Worm (Caenorhabditis elegans) whole organism, L1 larva: Measurements from ENCODE around the gene clc-7.

Experiments
- C04F5.9 ChIP-seq: sonication (generic microtip); optimal IDR thresholded peaks from 2 replicates; lab custom pipeline; 2016; ENCODE audit warnings: missing genetic modification characterization, missing compliant biosample characterization
- C16A3.4 ChIP-seq: fragments of 150-350 bp; optimal IDR thresholded peaks from 2 replicates; lab custom pipeline; 2014; ENCODE audit warnings: missing biosample characterization, missing genetic modification characterization
- F16B12.6 ChIP-seq: fragments of 150-350 bp; optimal IDR thresholded peaks from 2 replicates; lab custom pipeline; 2014; ENCODE audit warnings: missing biosample characterization, missing genetic modification characterization
- ama-1 ChIP-seq: fragments of 150-350 bp; optimal IDR thresholded peaks from 2 replicates; lab custom pipeline; 2014
- blmp-1 ChIP-seq: fragments of 150-350 bp; optimal IDR thresholded peaks from 2 replicates; lab custom pipeline; 2014; ENCODE audit warnings: missing biosample characterization, missing genetic modification characterization
- ceh-90 ChIP-seq: sonication (generic microtip); optimal IDR thresholded peaks from 2 replicates; lab custom pipeline; 2016; ENCODE audit warnings: missing genetic modification characterization, missing compliant biosample characterization
- ces-1 ChIP-seq: fragments of 150-350 bp; optimal IDR thresholded peaks from 2 replicates; lab custom pipeline; 2014; ENCODE audit warnings: missing biosample characterization, missing genetic modification reagents, missing genetic modification characterization
- efl-1 ChIP-seq, 4 experiments: fragments of 150-350 bp; optimal IDR thresholded peaks in 3 of 4; peaks in 1 of 4; 1 replicate in 1 of 4; 2 replicates in 3 of 4; lab custom pipeline; 2014; ENCODE audit warnings: missing biosample characterization in 2 of 4, missing genetic modification characterization in 2 of 4, missing genetic modification reagents in 2 of 4
- efl-3 ChIP-seq: fragments of 200-800 bp; sonication (Bioruptor generic); optimal IDR thresholded peaks from 2 replicates; lab custom pipeline; 2018; ENCODE audit warnings: mild to moderate bottlenecking, missing genetic modification characterization, missing compliant biosample characterization
- elt-2 ChIP-seq: sonication (generic microtip); optimal IDR thresholded peaks from 2 replicates; lab custom pipeline; 2016; ENCODE audit warnings: missing genetic modification characterization, mild to moderate bottlenecking, inconsistent platforms, missing compliant biosample characterization, missing genetic modification reagents
- elt-3 ChIP-seq, 6 experiments: fragments of 150-350 bp in 1 of 6; sonication (generic microtip); optimal IDR thresholded peaks; 2 replicates each; lab custom pipeline; 2017 to 2018; ENCODE audit warnings: missing biosample characterization in 6 of 6, missing genetic modification characterization in 6 of 6, inconsistent platforms in 1 of 6
- fos-1 ChIP-seq: fragments of 150-350 bp; optimal IDR thresholded peaks from 2 replicates; lab custom pipeline; 2014; ENCODE audit warnings: missing biosample characterization, missing genetic modification characterization
- hlh-17 ChIP-seq: fragments of 200-800 bp; sonication (Bioruptor generic); optimal IDR thresholded peaks from 2 replicates; lab custom pipeline; 2018; ENCODE audit warnings: missing genetic modification characterization, mild to moderate bottlenecking, missing compliant biosample characterization, moderate library complexity, borderline replicate concordance
- jun-1 ChIP-seq: fragments of 150-350 bp; optimal IDR thresholded peaks from 2 replicates; lab custom pipeline; 2014; ENCODE audit warnings: missing biosample characterization, missing genetic modification reagents, missing genetic modification characterization
- lin-13 ChIP-seq: fragments of 150-350 bp; optimal IDR thresholded peaks from 2 replicates; lab custom pipeline; 2014; ENCODE audit warnings: missing biosample characterization, missing genetic modification reagents, missing genetic modification characterization
- lin-14 ChIP-seq: fragments of 200-800 bp; sonication (Bioruptor generic); optimal IDR thresholded peaks from 2 replicates; lab custom pipeline; 2018; ENCODE audit warnings: mild to moderate bottlenecking, missing genetic modification characterization, moderate library complexity, missing compliant biosample characterization
- lin-15B ChIP-seq: fragments of 150-350 bp; sonication (generic microtip); optimal IDR thresholded peaks from 3 replicates; lab custom pipeline; 2014; ENCODE audit warnings: missing biosample characterization, missing genetic modification characterization
- lin-35 ChIP-seq, 2 experiments: fragments of 150-350 bp; optimal IDR thresholded peaks; 2 replicates each; lab custom pipeline; 2014; ENCODE audit warnings: missing biosample characterization in 2 of 2, missing genetic modification characterization in 2 of 2, missing genetic modification reagents in 2 of 2
- lsy-2 ChIP-seq, 2 experiments: fragments of 150-350 bp; optimal IDR thresholded peaks; 2 replicates each; lab custom pipeline; 2014; ENCODE audit warnings: missing biosample characterization in 2 of 2, missing genetic modification characterization in 2 of 2
- mdl-1 ChIP-seq, 2 experiments: fragments of 150-350 bp; optimal IDR thresholded peaks; 2 replicates each; lab custom pipeline; 2014 to 2017; ENCODE audit warnings: missing biosample characterization in 2 of 2, missing genetic modification characterization in 2 of 2, inconsistent platforms in 1 of 2
- mef-2 ChIP-seq: fragments of 150-350 bp; optimal IDR thresholded peaks from 2 replicates; lab custom pipeline; 2014; ENCODE audit warnings: missing biosample characterization, missing genetic modification characterization
- nhr-20 ChIP-seq: sonication (generic microtip); optimal IDR thresholded peaks from 2 replicates; lab custom pipeline; 2016; ENCODE audit warnings: mild to moderate bottlenecking, missing genetic modification characterization, missing compliant biosample characterization
- nhr-47 ChIP-seq: sonication (generic microtip); optimal IDR thresholded peaks from 2 replicates; lab custom pipeline; 2016; ENCODE audit warnings: mild to moderate bottlenecking, missing genetic modification characterization, moderate library complexity, missing compliant biosample characterization
- nhr-71 ChIP-seq: sonication (generic microtip); optimal IDR thresholded peaks from 2 replicates; lab custom pipeline; 2016; ENCODE audit warnings: mild to moderate bottlenecking, missing genetic modification characterization, moderate library complexity, missing compliant biosample characterization
- nhr-77 ChIP-seq: fragments of 150-350 bp; optimal IDR thresholded peaks from 2 replicates; lab custom pipeline; 2014; ENCODE audit warnings: missing biosample characterization, missing genetic modification characterization
- nhr-85 ChIP-seq: sonication (generic microtip); peaks from one replicate; lab custom pipeline; 2016; ENCODE audit warnings: missing genetic modification characterization, inconsistent platforms, missing compliant biosample characterization
- rnt-1 ChIP-seq: sonication (generic microtip); optimal IDR thresholded peaks from 2 replicates; lab custom pipeline; 2016; ENCODE audit warnings: mild to moderate bottlenecking, missing genetic modification characterization, moderate library complexity, missing compliant biosample characterization
- skn-1 ChIP-seq: fragments of 150-350 bp; optimal IDR thresholded peaks from 2 replicates; lab custom pipeline; 2014; ENCODE audit warnings: missing biosample characterization, missing genetic modification characterization
- sptf-1 ChIP-seq: fragments of 150-350 bp; optimal IDR thresholded peaks from 2 replicates; lab custom pipeline; 2014; ENCODE audit warnings: missing biosample characterization, missing genetic modification characterization
- swsn-7 ChIP-seq: sonication (generic microtip); optimal IDR thresholded peaks from 2 replicates; lab custom pipeline; 2016; ENCODE audit warnings: missing genetic modification characterization, missing compliant biosample characterization
- tlp-1 ChIP-seq: fragments of 150-350 bp; optimal IDR thresholded peaks from 2 replicates; lab custom pipeline; 2014; ENCODE audit warnings: missing biosample characterization, missing genetic modification characterization
- unc-86 ChIP-seq: sonication (generic microtip); optimal IDR thresholded peaks from 2 replicates; lab custom pipeline; 2016; ENCODE audit warnings: missing genetic modification characterization, missing compliant biosample characterization
- ztf-4 ChIP-seq: fragments of 150-350 bp; optimal IDR thresholded peaks from 2 replicates; lab custom pipeline; 2014; ENCODE audit warnings: missing biosample characterization, missing genetic modification characterization

The clc-7 gene

DNA sequence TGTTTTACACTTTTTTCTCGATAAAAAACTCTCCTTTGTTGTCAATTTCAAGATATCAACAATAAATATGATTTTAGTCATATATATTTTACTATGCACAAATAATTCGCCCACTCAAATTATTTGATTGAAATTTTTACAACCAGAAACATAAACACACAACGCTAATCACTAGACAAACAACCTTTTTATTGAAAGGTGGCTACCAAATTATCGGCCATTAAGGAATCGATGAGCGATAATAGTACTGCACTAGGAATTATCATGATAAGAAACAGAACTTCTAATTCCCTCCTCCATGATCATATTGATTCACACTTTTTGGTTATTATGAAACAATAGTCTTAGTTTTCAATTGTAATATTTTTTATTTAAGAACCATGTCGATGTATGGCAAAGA is 41.2 kb downstream of the clc-7 start, which contains the start of gene C42D8.1:
C42D8.1 (plus strand) TSS at position 377 of the 400 bp plus-strand sequence.
- TF ChIP-seq elt-2 (tag; lab: Kevin White, UChicago) = peak; percentile 81
- TF ChIP-seq blmp-1 (tag; lab: Kevin White, UChicago) = no peak

DNA sequence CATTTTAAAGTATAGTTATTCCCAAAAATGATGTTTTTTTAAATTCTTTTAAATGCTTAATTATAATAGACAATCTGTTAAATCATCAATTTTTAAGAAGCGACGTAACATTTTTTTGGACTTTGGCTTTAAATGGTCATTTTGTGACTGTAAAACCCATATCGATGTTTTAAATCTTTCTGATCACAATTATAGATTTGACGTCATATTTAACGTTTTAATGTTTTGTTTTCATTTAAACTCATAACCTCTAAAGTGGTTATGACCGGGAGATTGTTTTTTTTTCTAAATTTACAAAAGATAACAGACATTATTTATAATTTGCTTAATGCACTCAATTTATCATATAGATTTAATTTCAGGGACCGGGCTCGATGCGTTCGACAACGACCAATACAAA is 44.0 kb downstream of the clc-7 start:
- no peak for TF ChIP-seq efl-3 (GFP tag; lab: Kevin White, UChicago)
- TF ChIP-seq swsn-7 (tag; lab: Kevin White, UChicago) = no peak
- TF ChIP-seq lin-35 (GFP tag; optimal IDR thresholded peaks at IDR 0.05; lab: Kevin White, UChicago) = no peak
- TF ChIP-seq ces-1 = no peak
- no peak for TF ChIP-seq tlp-1 (tag; lab: Kevin White, UChicago)
- TF ChIP-seq rnt-1 (tag; lab: Kevin White, UChicago) = no peak
- no peak for TF ChIP-seq lin-15B (tag; lab: Kevin White, UChicago)
- TF ChIP-seq fos-1 (tag; lab: Kevin White, UChicago) = no peak
- TF ChIP-seq ceh-90 (tag; lab: Kevin White, UChicago) = no peak
- TF ChIP-seq skn-1 = no peak
- TF ChIP-seq F16B12.6 (tag; lab: Kevin White, UChicago) = no peak
- TF ChIP-seq ama-1 (lab: Kevin White, UChicago) = no peak
- no peak for TF ChIP-seq lin-14 (GFP tag; lab: Kevin White, UChicago)
- no peak for TF ChIP-seq unc-86 (tag; lab: Kevin White, UChicago)
- TF ChIP-seq lin-13 (GFP tag; lab: Kevin White, UChicago) = no peak
- TF ChIP-seq C16A3.4 (tag; lab: Kevin White, UChicago) = no peak
- TF ChIP-seq nhr-77 (tag; lab: Kevin White, UChicago) = no peak
- TF ChIP-seq nhr-71 (tag; lab: Kevin White, UChicago) = no peak
- TF ChIP-seq mef-2 (tag; lab: Kevin White, UChicago) = no peak

DNA sequence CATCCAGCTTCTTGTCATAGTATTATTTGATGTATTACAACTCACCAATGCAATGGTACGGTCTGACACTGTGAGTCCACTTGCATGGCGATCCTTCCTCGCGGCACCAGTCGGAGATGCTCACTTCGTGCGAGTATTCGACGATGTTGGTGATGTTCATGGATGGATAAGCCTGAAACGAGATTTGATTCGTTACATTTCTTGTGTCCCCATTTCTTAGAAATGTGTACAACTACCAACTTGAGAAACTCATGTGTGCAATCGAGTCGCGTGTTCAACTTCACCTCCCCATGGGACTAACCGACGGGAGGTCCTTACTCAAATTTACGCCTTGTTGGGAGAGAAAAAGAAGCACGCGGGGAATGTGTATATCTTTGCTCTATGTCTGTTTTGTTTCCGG is 47.6 kb downstream of the clc-7 start:
- TF ChIP-seq mdl-1 (tag; optimal IDR thresholded peaks at IDR 0.05; lab: Kevin White, UChicago) (no peak), nhr-20 (no peak), C04F5.9 (tag; lab: Kevin White, UChicago) (no peak), lin-14 (GFP tag; lab: Kevin White, UChicago) (peak; percentile 44), mef-2 (tag; lab: Kevin White, UChicago) (no peak), jun-1 (tag; lab: Kevin White, UChicago) (no peak), hlh-17 (GFP tag; lab: Kevin White, UChicago) (no peak)
- TF ChIP-seq, all 84 proteins: peak for 1

DNA sequence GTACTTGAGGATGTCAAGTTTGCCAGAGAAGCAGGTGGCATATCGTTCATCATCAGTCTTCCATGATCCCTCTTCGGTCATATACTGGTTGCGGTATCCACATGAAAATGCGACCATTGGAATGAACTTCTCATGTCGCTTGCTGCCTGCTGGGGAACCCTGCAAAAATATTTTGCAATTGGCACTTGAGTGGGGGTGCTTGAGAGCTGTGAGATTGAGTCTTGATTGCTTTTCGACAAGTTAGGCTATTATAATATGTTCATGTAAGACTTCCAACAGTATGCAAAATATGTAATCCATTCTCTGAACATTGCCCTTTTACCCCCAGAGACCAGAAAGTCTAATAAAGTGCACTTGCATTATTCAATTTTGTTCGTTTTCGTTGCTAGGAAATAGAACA is 48.3 kb downstream of the clc-7 start:
- TF ChIP-seq ztf-4 (tag; lab: Kevin White, UChicago) (no peak), nhr-85 (peak; percentile 64)

DNA sequence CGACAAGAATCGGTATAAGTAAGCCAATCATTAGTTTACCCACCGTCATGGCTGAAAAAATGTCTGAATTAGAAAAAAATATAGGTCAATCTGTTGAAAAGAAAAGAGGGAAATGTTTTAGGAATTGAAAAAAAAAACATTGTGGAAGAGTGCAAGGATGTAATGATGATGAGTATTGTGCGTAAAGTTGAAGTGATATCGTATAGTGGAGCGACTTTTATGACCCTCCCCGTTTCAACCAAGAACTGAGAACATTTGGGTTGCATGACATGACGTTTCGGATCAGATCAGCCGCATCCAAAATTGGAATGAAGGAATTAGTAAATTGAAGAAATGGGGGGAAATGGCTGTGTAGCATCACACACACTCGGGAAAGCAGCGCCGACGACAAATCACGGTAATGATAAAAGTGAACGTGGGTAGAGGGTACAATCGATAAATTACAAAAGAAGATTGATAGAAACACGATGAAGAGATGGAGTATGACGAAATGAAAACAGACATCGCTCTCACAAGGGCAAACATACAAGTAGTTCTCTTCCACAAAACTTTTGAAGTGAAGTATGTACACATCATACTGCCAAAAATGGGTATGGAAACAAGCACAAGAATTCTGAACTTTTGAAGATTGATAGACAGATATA is 49.0 kb downstream of the clc-7 start, which contains the start of gene apl-1:
apl-1 (minus strand) TSS at position 51 of the 644 bp plus-strand sequence.
- peak in 1 of 2 experiments; percentile 22 for TF ChIP-seq lin-35 (GFP tag; optimal IDR thresholded peaks at IDR 0.05; lab: Kevin White, UChicago)
- TF ChIP-seq blmp-1 (tag; lab: Kevin White, UChicago) = peak; percentile 89
- TF ChIP-seq elt-3 (tag; optimal IDR thresholded peaks at IDR 0.05; lab: Kevin White, UChicago) = peak in 1 of 6 experiments; percentile 58
- no peak for TF ChIP-seq sptf-1 (tag; lab: Kevin White, UChicago)
- TF ChIP-seq efl-1 (optimal IDR thresholded peaks at IDR 0.05; lab: Kevin White, UChicago) = no peak
- TF ChIP-seq efl-1 (GFP tag; optimal IDR thresholded peaks at IDR 0.05 in 1 of 2; lab: Kevin White, UChicago) = peak in 1 of 2 experiments; percentile 43
- TF ChIP-seq nhr-47 (tag; lab: Kevin White, UChicago) = no peak
- no peak for TF ChIP-seq lin-14 (GFP tag; lab: Kevin White, UChicago)
- TF ChIP-seq mdl-1 (tag; optimal IDR thresholded peaks at IDR 0.05; lab: Kevin White, UChicago) = peak in 1 of 2 experiments; percentile 31
- TF ChIP-seq lsy-2 (tag; optimal IDR thresholded peaks at IDR 0.05; lab: Kevin White, UChicago) = peak in 1 of 2 experiments; percentile 26
- TF ChIP-seq nhr-85 = peak; percentile 30
- TF ChIP-seq ama-1 (lab: Kevin White, UChicago) = no peak
- TF ChIP-seq nhr-20 = peak; percentile 21
